Fruit fly (Drosophila melanogaster) whole organism, embryonic: ENCODE measurements around the gene dimm.

Experiments
- Abd-B ChIP-seq: fragments of 200-800 bp; sonication (Bioruptor generic); optimal IDR thresholded peaks from 2 replicates; lab custom pipeline; 2018; ENCODE audit warnings: missing biosample characterization, mild to moderate bottlenecking, missing genetic modification characterization, moderate library complexity
- Atf3 ChIP-seq: fragments of 200-800 bp; sonication (Bioruptor generic); optimal IDR thresholded peaks from 3 replicates; lab custom pipeline; 2016; ENCODE audit warnings: missing biosample characterization, missing genetic modification characterization
- CG10147 ChIP-seq: fragments of 200-800 bp; sonication (Bioruptor generic); optimal IDR thresholded peaks from 2 replicates; lab custom pipeline; 2019; ENCODE audit warnings: missing biosample characterization, mild to moderate bottlenecking, missing genetic modification characterization, moderate library complexity
- CG10431 ChIP-seq: fragments of 200-800 bp; sonication (Bioruptor generic); optimal IDR thresholded peaks from 3 replicates; lab custom pipeline; 2018; ENCODE audit warnings: missing biosample characterization, mild to moderate bottlenecking, missing genetic modification characterization
- CG12299 ChIP-seq: fragments of 200-800 bp; sonication (Bioruptor generic); optimal IDR thresholded peaks from 2 replicates; lab custom pipeline; 2018; ENCODE audit warnings: missing biosample characterization, mild to moderate bottlenecking, missing genetic modification characterization
- CG12769 ChIP-seq: fragments of 200-800 bp; sonication (Bioruptor generic); optimal IDR thresholded peaks from 2 replicates; lab custom pipeline; 2019; ENCODE audit warnings: missing biosample characterization, mild to moderate bottlenecking, missing genetic modification characterization, moderate library complexity
- CG13287 ChIP-seq: fragments of 200-800 bp; sonication (Bioruptor generic); IDR thresholded peaks from 2 replicates; pipeline ENCODE4 v1.3.6; 2022; ENCODE audit warnings: missing biosample characterization, missing genetic modification characterization; ENCODE audit not compliant: partially characterized antibody
- CG13894 ChIP-seq: fragments of 200-800 bp; sonication (Bioruptor generic); optimal IDR thresholded peaks from 3 replicates; lab custom pipeline; 2018; ENCODE audit warnings: missing biosample characterization, mild to moderate bottlenecking, missing genetic modification characterization, moderate library complexity
- CG15269 ChIP-seq: fragments of 200-800 bp; sonication (Bioruptor generic); optimal IDR thresholded peaks from 2 replicates; lab custom pipeline; 2018; ENCODE audit warnings: missing biosample characterization, mild to moderate bottlenecking, missing genetic modification characterization, moderate library complexity
- CG16813 ChIP-seq: fragments of 200-800 bp; sonication (Bioruptor generic); IDR thresholded peaks from 3 replicates; pipeline ENCODE4 v1.3.6; 2022; ENCODE audit warnings: missing biosample characterization, missing genetic modification characterization; ENCODE audit not compliant: partially characterized antibody
- CG17361 ChIP-seq: fragments of 200-800 bp; sonication (Bioruptor generic); IDR thresholded peaks from 3 replicates; pipeline ENCODE4 v1.3.6; 2022; ENCODE audit warnings: missing biosample characterization, missing genetic modification characterization
- CG18262 ChIP-seq: fragments of 200-800 bp; optimal IDR thresholded peaks from 3 replicates; lab custom pipeline; 2019; ENCODE audit warnings: missing biosample characterization, mild to moderate bottlenecking, missing genetic modification characterization, moderate library complexity
- CG2116 ChIP-seq: fragments of 200-800 bp; sonication (Bioruptor generic); optimal IDR thresholded peaks from 3 replicates; lab custom pipeline; 2018; ENCODE audit warnings: missing biosample characterization, mild to moderate bottlenecking, missing genetic modification characterization
- CG2712 ChIP-seq: fragments of 200-800 bp; optimal IDR thresholded peaks from 3 replicates; lab custom pipeline; 2019; ENCODE audit warnings: missing biosample characterization, mild to moderate bottlenecking, missing genetic modification characterization, moderate library complexity
- CG31441 ChIP-seq: fragments of 200-800 bp; sonication (Bioruptor generic); IDR thresholded peaks from 2 replicates; pipeline ENCODE4 v1.3.6; 2022; ENCODE audit warnings: missing biosample characterization, missing genetic modification characterization
- CG34376 ChIP-seq: fragments of 200-800 bp; sonication (Bioruptor generic); optimal IDR thresholded peaks from 2 replicates; lab custom pipeline; 2018; ENCODE audit warnings: missing biosample characterization, mild to moderate bottlenecking, missing genetic modification characterization
- CG6175 ChIP-seq: fragments of 200-800 bp; sonication (Bioruptor generic); IDR thresholded peaks from 3 replicates; pipeline ENCODE4 v1.3.6; 2022; ENCODE audit warnings: missing biosample characterization, missing genetic modification characterization
- CG6791 ChIP-seq: fragments of 200-800 bp; sonication (Bioruptor generic); IDR thresholded peaks from 3 replicates; pipeline ENCODE4 v1.3.6; 2022; ENCODE audit warnings: missing biosample characterization, missing genetic modification characterization; ENCODE audit not compliant: partially characterized antibody
- CG9727 ChIP-seq: fragments of 200-800 bp; sonication (Bioruptor generic); optimal IDR thresholded peaks from 3 replicates; lab custom pipeline; 2017; ENCODE audit warnings: missing biosample characterization, mild to moderate bottlenecking, missing genetic modification characterization
- HmgZ ChIP-seq: fragments of 200-800 bp; sonication (Bioruptor generic); optimal IDR thresholded peaks from 2 replicates; lab custom pipeline; 2018; ENCODE audit warnings: missing biosample characterization, mild to moderate bottlenecking, missing genetic modification characterization
- Optix ChIP-seq: fragments of 200-800 bp; sonication (Bioruptor generic); IDR thresholded peaks from 3 replicates; pipeline ENCODE4 v1.3.6; 2022; ENCODE audit warnings: missing biosample characterization, missing genetic modification characterization
- Pdp1 ChIP-seq, 2 experiments: fragments of 200-800 bp; sonication (Bioruptor generic); optimal IDR thresholded peaks; 3 replicates each; lab custom pipeline; 2016; ENCODE audit warnings: missing biosample characterization in 2 of 2, missing genetic modification characterization in 2 of 2, mild to moderate bottlenecking in 1 of 2, moderate library complexity in 1 of 2
- Ravus ChIP-seq: fragments of 200-800 bp; sonication (Bioruptor generic); IDR thresholded peaks from 2 replicates; pipeline ENCODE4 v1.3.6; 2022; ENCODE audit warnings: missing biosample characterization, missing genetic modification characterization
- Rfx ChIP-seq: fragments of 200-800 bp; sonication (Bioruptor generic); IDR thresholded peaks from 2 replicates; pipeline ENCODE4 v1.3.6; 2022; ENCODE audit warnings: missing biosample characterization, missing genetic modification characterization
- Sox100B ChIP-seq: fragments of 200-800 bp; sonication (Bioruptor generic); optimal IDR thresholded peaks from 3 replicates; lab custom pipeline; 2018; ENCODE audit warnings: missing biosample characterization, mild to moderate bottlenecking, missing genetic modification characterization
- Vsx1 ChIP-seq: fragments of 200-800 bp; sonication (Bioruptor generic); optimal IDR thresholded peaks from 2 replicates; lab custom pipeline; 2017; ENCODE audit warnings: missing biosample characterization, mild to moderate bottlenecking, missing genetic modification characterization, missing genetic modification reagents
- Xrp1 ChIP-seq: fragments of 200-800 bp; sonication (Bioruptor generic); IDR thresholded peaks from 2 replicates; pipeline ENCODE4 v1.3.6; 2022; ENCODE audit warnings: missing biosample characterization, missing genetic modification characterization
- abd-A ChIP-seq: fragments of 200-800 bp; sonication (Bioruptor generic); optimal IDR thresholded peaks from 3 replicates; lab custom pipeline; 2019; ENCODE audit warnings: missing biosample characterization, mild to moderate bottlenecking, missing genetic modification characterization, moderate library complexity
- chinmo ChIP-seq: fragments of 200-800 bp; sonication (Bioruptor generic); IDR thresholded peaks from 4 replicates; pipeline ENCODE4 v1.3.6; 2022; ENCODE audit warnings: missing biosample characterization, missing genetic modification characterization; ENCODE audit not compliant: partially characterized antibody
- cwo ChIP-seq: fragments of 200-800 bp; sonication (Bioruptor generic); optimal IDR thresholded peaks from 3 replicates; lab custom pipeline; 2017; ENCODE audit warnings: missing biosample characterization, missing genetic modification characterization, mild to moderate bottlenecking, moderate library complexity, missing genetic modification reagents
- dmrt99B ChIP-seq: fragments of 200-800 bp; sonication (Bioruptor generic); optimal IDR thresholded peaks from 2 replicates; lab custom pipeline; 2018; ENCODE audit warnings: missing biosample characterization, mild to moderate bottlenecking, missing genetic modification characterization, moderate library complexity
- dysf ChIP-seq: fragments of 200-800 bp; sonication (Bioruptor generic); IDR thresholded peaks from 3 replicates; pipeline ENCODE4 v1.3.6; 2022; ENCODE audit warnings: missing biosample characterization, missing genetic modification characterization
- fd96Cb ChIP-seq: fragments of 200-800 bp; sonication (Bioruptor generic); optimal IDR thresholded peaks from 2 replicates; lab custom pipeline; 2018; ENCODE audit warnings: missing biosample characterization, mild to moderate bottlenecking, missing genetic modification characterization, moderate library complexity
- grau ChIP-seq: fragments of 200-800 bp; optimal IDR thresholded peaks from 3 replicates; lab custom pipeline; 2019; ENCODE audit warnings: missing biosample characterization, mild to moderate bottlenecking, missing genetic modification characterization, moderate library complexity
- lab ChIP-seq: fragments of 200-800 bp; sonication (Bioruptor generic); optimal IDR thresholded peaks from 3 replicates; lab custom pipeline; 2017; ENCODE audit warnings: missing biosample characterization, missing genetic modification characterization, mild to moderate bottlenecking, moderate library complexity, missing genetic modification reagents
- lbe ChIP-seq: fragments of 200-800 bp; sonication (Bioruptor generic); optimal IDR thresholded peaks from 2 replicates; lab custom pipeline; 2016; ENCODE audit warnings: missing biosample characterization, mild to moderate bottlenecking, missing genetic modification characterization
- nom ChIP-seq: fragments of 200-800 bp; sonication (Bioruptor generic); optimal IDR thresholded peaks from 2 replicates; lab custom pipeline; 2017; ENCODE audit warnings: missing biosample characterization, missing genetic modification characterization, mild to moderate bottlenecking, moderate library complexity, missing genetic modification reagents
- pum ChIP-seq: fragments of 200-800 bp; sonication (Bioruptor generic); optimal IDR thresholded peaks from 2 replicates; lab custom pipeline; 2016; ENCODE audit warnings: missing biosample characterization, missing genetic modification characterization
- sd ChIP-seq: fragments of 200-800 bp; sonication (Bioruptor generic); optimal IDR thresholded peaks from 3 replicates; lab custom pipeline; 2018; ENCODE audit warnings: missing biosample characterization, mild to moderate bottlenecking, missing genetic modification characterization, moderate library complexity
- sens ChIP-seq: fragments of 200-800 bp; sonication (Bioruptor generic); peaks from one replicate; lab custom pipeline; 2016; ENCODE audit warnings: missing biosample characterization, missing genetic modification characterization
- so ChIP-seq: fragments of 200-800 bp; sonication (Bioruptor generic); IDR thresholded peaks from 3 replicates; pipeline ENCODE4 v1.3.6; 2022; ENCODE audit warnings: missing biosample characterization, missing genetic modification characterization
- stc ChIP-seq: fragments of 200-800 bp; sonication (Bioruptor generic); IDR thresholded peaks from 2 replicates; pipeline ENCODE4 v1.3.6; 2022; ENCODE audit warnings: missing biosample characterization, missing genetic modification characterization
- sug ChIP-seq: fragments of 200-800 bp; optimal IDR thresholded peaks from 2 replicates; lab custom pipeline; 2019; ENCODE audit warnings: missing biosample characterization, mild to moderate bottlenecking, missing genetic modification characterization, moderate library complexity
- tio ChIP-seq: fragments of 200-800 bp; sonication (Bioruptor generic); optimal IDR thresholded peaks from 2 replicates; lab custom pipeline; 2017; ENCODE audit warnings: missing biosample characterization, missing genetic modification characterization, inconsistent platforms
- unpg ChIP-seq: fragments of 200-800 bp; sonication (Bioruptor generic); optimal IDR thresholded peaks from 3 replicates; lab custom pipeline; 2018; ENCODE audit warnings: missing biosample characterization, mild to moderate bottlenecking, missing genetic modification characterization, moderate library complexity
- usp ChIP-seq: fragments of >200 bp; optimal IDR thresholded peaks from 2 replicates; lab custom pipeline; 2017; ENCODE audit warnings: missing biosample characterization, missing genetic modification characterization

dimm gene

DNA sequence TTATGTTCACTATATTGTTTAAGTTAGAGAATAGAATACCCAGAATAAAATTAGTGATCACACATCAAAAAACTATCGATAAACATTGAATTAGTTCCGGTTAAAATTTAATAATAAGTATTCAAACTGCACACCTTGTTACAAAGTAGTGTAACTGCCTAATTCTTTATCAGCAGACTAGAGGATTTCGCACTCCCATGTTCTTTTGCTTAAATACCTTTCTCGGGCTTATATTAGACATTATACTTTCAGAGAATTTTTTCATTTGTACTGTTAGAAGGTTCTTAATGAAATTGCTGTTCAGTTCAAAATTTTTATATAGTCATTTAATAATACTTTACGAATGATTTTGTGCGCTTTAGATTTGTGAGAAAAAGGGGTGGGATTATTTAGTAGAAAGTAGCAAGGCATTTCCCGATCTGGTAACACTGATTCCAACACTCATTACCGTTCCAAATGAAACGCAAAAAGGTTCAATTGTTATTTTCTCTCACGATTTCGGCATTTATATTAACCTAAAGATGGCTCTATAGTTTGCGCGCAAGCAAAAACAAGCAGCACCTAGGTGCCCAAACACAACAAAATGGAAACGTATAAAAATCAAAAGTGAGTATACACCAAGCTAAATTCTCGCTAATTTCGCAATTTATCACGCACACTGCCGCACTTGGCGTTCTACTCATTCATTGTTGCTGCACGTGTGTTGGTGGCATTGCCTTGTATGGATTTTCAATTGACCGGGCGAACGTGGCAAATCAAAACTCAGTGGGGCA lies 20.9 kb upstream of the dimm start, which contains the start of gene crc (continued):
- TF ChIP-seq abd-A (tag; lab: Kevin White, UChicago), result peak; percentile 72
- TF ChIP-seq dysf, result no peak
- TF ChIP-seq CG2712 (tag; lab: Kevin White, UChicago), result no peak
- TF ChIP-seq dmrt99B (tag; lab: Kevin White, UChicago), result peak; percentile 17
- no peak for TF ChIP-seq so (GFP tag; lab: Robert Waterston, UW)
- no peak for TF ChIP-seq pum (GFP tag; lab: Kevin White, UChicago)
- peak; percentile 60 for TF ChIP-seq CG2116 (GFP tag; lab: Kevin White, UChicago)
- peak; percentile 18 for TF ChIP-seq HmgZ (tag; lab: Kevin White, UChicago)
- TF ChIP-seq usp (GFP tag; lab: Kevin White, UChicago), result no peak
- TF ChIP-seq CG31441 (GFP tag; lab: Robert Waterston, UW), result 0 out of 2 replicates have a peak, but pooled peaks have one; percentile 26
- TF ChIP-seq CG10431 (GFP tag; lab: Kevin White, UChicago), result no peak
- TF ChIP-seq CG12299, result peak; percentile 17
- TF ChIP-seq CG10147 (GFP tag; lab: Kevin White, UChicago), result peak; percentile 24
- TF ChIP-seq CG6791, result no peak
- TF ChIP-seq CG17361 (GFP tag; lab: Robert Waterston, UW), result peak; percentile 72
- peak; percentile 59; the same call in 2 of the 3 replicates for TF ChIP-seq CG16813 (GFP tag; lab: Robert Waterston, UW)
- no peak for TF ChIP-seq tio
- no peak for TF ChIP-seq stc (GFP tag; lab: Robert Waterston, UW)
- peak; percentile 44 for TF ChIP-seq CG18262
- TF ChIP-seq Abd-B (GFP tag; lab: Kevin White, UChicago), result no peak

DNA sequence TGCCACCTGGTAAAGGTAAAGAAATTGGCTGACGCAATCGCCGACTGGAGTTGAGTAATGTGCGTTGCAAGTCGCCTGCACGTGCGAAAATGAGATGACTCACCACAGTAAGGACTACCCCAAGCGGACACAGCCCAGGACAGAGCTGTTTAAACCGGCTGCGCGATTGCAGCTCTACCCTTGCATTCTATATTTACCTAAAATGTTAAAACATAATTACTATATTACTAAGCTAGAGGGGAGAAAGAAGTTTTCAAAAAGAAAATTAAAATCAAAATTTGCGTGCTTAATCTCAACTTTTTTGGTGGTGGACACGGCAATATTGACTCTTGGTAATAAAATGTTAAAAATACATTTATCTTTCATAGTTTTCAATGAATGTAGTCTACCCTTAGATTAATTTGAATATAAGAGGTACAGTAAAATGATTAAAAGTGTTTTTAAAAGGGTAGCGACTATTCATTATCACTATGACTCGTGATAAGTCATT lies 20.3 kb upstream of the dimm start:
- peak; percentile 64 for TF ChIP-seq grau
- TF ChIP-seq so (GFP tag; lab: Robert Waterston, UW), result no peak
- peak; percentile 81 for TF ChIP-seq sens
- TF ChIP-seq CG9727, result no peak
- TF ChIP-seq lab (GFP tag; lab: Kevin White, UChicago), result peak; percentile 12
- TF ChIP-seq CG6175 (GFP tag; lab: Robert Waterston, UW), result 0 out of 3 replicates have a peak, but pooled peaks have one; percentile 70
- peak in 1 of 2 experiments; percentile 73 for TF ChIP-seq Pdp1 (GFP tag; optimal IDR thresholded peaks at IDR 0.05; lab: Kevin White, UChicago)
- TF ChIP-seq Xrp1, result 0 out of 2 replicates have a peak, but pooled peaks have one; percentile 3
- no peak for TF ChIP-seq fd96Cb (tag; lab: Kevin White, UChicago)
- TF ChIP-seq cwo, result peak; percentile 7

DNA sequence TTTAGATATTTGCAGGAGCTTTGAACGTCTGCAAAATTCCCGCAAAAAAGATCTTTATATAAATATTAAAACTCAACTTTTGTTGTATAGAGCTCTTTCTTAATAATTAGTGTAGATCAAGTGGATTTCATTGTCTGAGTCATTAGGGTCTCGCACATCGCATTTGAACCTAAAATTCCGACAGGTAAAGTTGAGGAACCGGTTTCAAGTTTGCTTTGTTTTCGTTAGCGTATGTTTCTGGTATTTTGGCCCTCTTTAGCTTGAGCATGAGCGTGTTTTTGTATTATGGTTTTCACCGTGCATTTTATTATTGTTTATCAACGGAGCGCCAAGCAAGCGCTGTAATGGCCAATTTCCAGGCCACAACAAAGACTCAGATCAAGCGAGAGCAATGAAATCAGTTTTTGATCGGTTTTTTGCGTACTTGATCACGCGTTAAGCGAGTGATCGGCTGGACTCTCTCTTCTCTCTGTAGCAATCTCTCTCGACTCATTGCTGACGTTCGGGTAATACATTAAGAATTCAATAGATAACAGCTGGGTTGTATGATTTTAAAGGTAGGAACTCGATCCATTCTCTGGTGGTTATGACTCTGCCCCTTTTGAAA lies 18.6 kb upstream of the dimm start:
- TF ChIP-seq sug (peak; percentile 8), CG15269 (tag; lab: Kevin White, UChicago) (peak; percentile 31), Optix (GFP tag; lab: Robert Waterston, UW) (no peak), sd (tag; lab: Kevin White, UChicago) (peak; percentile 96), Atf3 (no peak), nom (GFP tag; lab: Kevin White, UChicago) (peak; percentile 1), Rfx (GFP tag; lab: Robert Waterston, UW) (no peak), Vsx1 (GFP tag; lab: Kevin White, UChicago) (peak; percentile 35), Ravus (GFP tag; lab: Robert Waterston, UW) (no peak), lbe (GFP tag; lab: Kevin White, UChicago) (peak; percentile 21), CG13894 (tag; lab: Kevin White, UChicago) (peak; percentile 57), chinmo (GFP tag; lab: Robert Waterston, UW) (peak; percentile 97), unpg (GFP tag; lab: Kevin White, UChicago) (no peak), Sox100B (no peak), CG34376 (peak; percentile 65), CG12769 (tag; lab: Kevin White, UChicago) (peak; percentile 30), CG13287 (GFP tag; lab: Robert Waterston, UW) (peak; percentile 29; the same call in 1 of the 2 replicates)
